Worm (Caenorhabditis elegans): Measurements from ENCODE around the gene F18E2.15.

DNA sequence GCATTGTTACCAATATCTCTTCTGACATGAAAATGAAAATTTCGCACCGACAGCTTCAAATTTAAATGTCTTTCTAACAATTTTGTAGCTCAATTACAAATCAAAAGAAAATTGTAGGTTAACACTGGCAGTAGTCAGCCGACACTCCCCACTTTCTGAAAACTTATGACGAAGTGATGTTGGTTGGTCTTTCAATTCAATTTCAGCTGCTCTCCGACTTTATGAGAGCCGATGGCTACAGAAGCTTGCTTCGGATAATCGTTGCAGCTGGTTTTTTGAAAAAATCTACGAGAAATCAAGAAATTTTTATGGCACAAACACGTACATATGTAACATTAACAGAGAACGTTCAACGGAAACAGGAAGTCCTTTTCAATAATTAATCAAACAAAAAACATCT lies 24.0 kb upstream of the F18E2.15 start, which contains the start of gene sre-20:
- TF ChIP-seq aly-2 (tag; optimal IDR thresholded peaks at IDR 0.05) = no peak
- TF ChIP-seq ztf-11 (tag; optimal IDR thresholded peaks at IDR 0.05) = no peak
- no peak for TF ChIP-seq spr-3 (GFP tag; optimal IDR thresholded peaks at IDR 0.05)
- no peak for TF ChIP-seq fos-1 (tag; optimal IDR thresholded peaks at IDR 0.05)
- TF ChIP-seq unc-62 (GFP tag; optimal IDR thresholded peaks at IDR 0.05 in 1 of 2) = no peak
- TF ChIP-seq unc-62 (tag; optimal IDR thresholded peaks at IDR 0.05) = no peak
- no peak for TF ChIP-seq Y48G9A.11 (GFP tag; IDR thresholded peaks at IDR 0.05)
- TF ChIP-seq R02D3.7 (tag; optimal IDR thresholded peaks at IDR 0.05) = no peak
- no peak for TF ChIP-seq ceh-44 (GFP tag; IDR thresholded peaks at IDR 0.05)
